Fruit fly (Drosophila melanogaster): ENCODE data around the gene CG13299.

The CG13299 gene

DNA sequence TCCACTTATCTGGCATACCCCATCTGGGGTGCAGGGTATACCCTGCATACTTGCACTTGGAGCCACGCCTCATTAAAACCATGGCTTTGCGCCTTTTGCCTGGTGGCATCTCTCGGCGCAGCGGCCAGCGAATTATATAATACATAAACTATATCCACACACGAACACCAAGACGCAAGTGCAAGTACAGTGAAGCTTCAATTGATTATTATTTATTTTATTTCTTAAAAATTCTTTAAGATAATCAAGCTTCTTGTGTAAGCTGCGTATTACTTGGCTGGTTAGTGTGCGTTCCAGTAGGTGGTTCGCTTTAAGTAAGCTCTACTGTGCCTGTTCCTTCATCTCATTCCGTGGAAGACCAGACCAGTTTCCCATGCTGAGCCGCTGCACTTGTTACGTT, 34.2 kb upstream of the CG13299 start (continued):
- TF ChIP-seq Smox (GFP tag; optimal IDR thresholded peaks at IDR 0.05) (peak; percentile 54), ss (GFP tag; optimal IDR thresholded peaks at IDR 0.05) (peak; percentile 88 to 90), CG3919 (GFP tag; optimal IDR thresholded peaks at IDR 0.05) (peak; percentile 89), vri (GFP tag; optimal IDR thresholded peaks at IDR 0.05) (peak; percentile 49), achi (GFP tag; optimal IDR thresholded peaks at IDR 0.05) (peak; percentile 83), svp (GFP tag) (peak; percentile 92), Hr38 (GFP tag; optimal IDR thresholded peaks at IDR 0.05) (no peak), Sox14 (GFP tag; optimal IDR thresholded peaks at IDR 0.05) (peak; percentile 76)

DNA sequence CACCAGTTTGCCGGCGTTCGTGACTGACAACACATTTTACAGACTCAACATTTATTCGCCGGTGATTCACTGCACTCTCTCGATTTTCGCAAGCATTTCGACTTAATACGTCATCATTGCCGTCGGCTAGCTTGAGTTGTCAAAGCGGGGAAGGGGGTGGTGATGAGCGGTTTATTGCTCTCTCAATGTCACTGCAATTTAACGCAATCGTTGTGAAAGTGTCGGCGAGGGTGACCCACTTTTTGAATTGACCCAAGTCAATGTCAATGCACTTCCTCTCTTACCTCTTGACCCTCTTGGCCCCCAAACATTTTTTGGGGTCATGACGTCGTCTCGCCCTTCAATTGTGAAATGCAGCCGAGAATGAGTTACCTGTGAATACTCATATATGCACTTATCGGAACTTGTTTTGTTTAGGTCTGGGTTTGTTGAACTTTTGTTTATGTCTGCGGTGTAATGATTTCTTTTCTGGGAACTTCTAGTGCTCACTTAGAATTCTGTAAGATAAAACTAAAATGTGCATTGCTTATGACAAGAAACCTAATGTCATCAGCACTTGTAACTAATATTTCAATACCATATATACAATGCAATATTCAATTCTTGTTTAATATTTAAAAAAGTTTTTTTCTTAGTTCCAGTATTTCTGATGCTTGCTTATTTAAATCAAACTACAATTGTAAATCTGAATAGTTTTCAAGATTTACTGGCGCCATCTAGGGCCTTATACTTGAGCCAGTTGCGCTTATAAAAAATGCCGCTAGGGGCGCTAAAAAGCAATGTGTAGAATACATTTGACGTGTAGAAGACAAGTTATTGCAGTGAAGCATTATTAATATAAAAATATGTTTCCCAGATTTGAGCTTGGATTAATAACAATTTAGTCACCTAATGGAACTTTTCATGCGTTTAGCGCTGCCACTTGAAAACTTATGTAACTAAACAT, 32.0 kb upstream of the CG13299 start:
- TF ChIP-seq CG4318 (GFP tag; optimal IDR thresholded peaks at IDR 0.05) (no peak), topi (GFP tag; optimal IDR thresholded peaks at IDR 0.05) (peak; percentile 40), Sox15 (GFP tag; optimal IDR thresholded peaks at IDR 0.05) (no peak), Smox (GFP tag; optimal IDR thresholded peaks at IDR 0.05) (peak; percentile 37), svp (GFP tag) (peak; percentile 68), CG31627 (GFP tag; optimal IDR thresholded peaks at IDR 0.05) (peak; percentile 69), CG6854 (GFP tag; optimal IDR thresholded peaks at IDR 0.05) (peak; percentile 16), Sox102F (GFP tag; optimal IDR thresholded peaks at IDR 0.05) (peak; percentile 15), dsx (GFP tag; optimal IDR thresholded peaks at IDR 0.05; ENCODE audit: poor library complexity, severe bottlenecking) (peak; percentile 21), CG8119 (GFP tag; IDR thresholded peaks at IDR 0.05) (no peak), Lpt (GFP tag; optimal IDR thresholded peaks at IDR 0.05) (no peak), CG8319 (GFP tag; optimal IDR thresholded peaks at IDR 0.05) (no peak), vri (GFP tag; optimal IDR thresholded peaks at IDR 0.05) (no peak), Hr39 (GFP tag; optimal IDR thresholded peaks at IDR 0.05) (peak; percentile 65), ss (GFP tag; optimal IDR thresholded peaks at IDR 0.05) (peak in 1 of 2 experiments; percentile 16), achi (GFP tag; optimal IDR thresholded peaks at IDR 0.05) (no peak), CG11294 (GFP tag; IDR thresholded peaks at IDR 0.05) (no peak), Hr38 (GFP tag; optimal IDR thresholded peaks at IDR 0.05) (no peak), CG16779 (tag; optimal IDR thresholded peaks at IDR 0.05) (no peak), CG32006 (GFP tag; optimal IDR thresholded peaks at IDR 0.05) (no peak), Gug (GFP tag; IDR thresholded peaks at IDR 0.05) (no peak), Blimp-1 (GFP tag; optimal IDR thresholded peaks at IDR 0.05) (peak; percentile 65), cyc (GFP tag; optimal IDR thresholded peaks at IDR 0.05) (peak; percentile 57), OdsH (GFP tag; optimal IDR thresholded peaks at IDR 0.05) (no peak), CG3032 (tag; optimal IDR thresholded peaks at IDR 0.05) (peak; percentile 4), CG8632 (GFP tag; optimal IDR thresholded peaks at IDR 0.05) (no peak), Ets96B (tag; optimal IDR thresholded peaks at IDR 0.05) (no peak), eg (GFP tag; IDR thresholded peaks at IDR 0.05) (no peak), CG1621 (tag; optimal IDR thresholded peaks at IDR 0.05) (no peak), fd85E (GFP tag; optimal IDR thresholded peaks at IDR 0.05) (no peak), CG9139 (GFP tag; optimal IDR thresholded peaks at IDR 0.05) (no peak), esn (GFP tag; optimal IDR thresholded peaks at IDR 0.05) (peak; percentile 58), CG7368 (GFP tag; optimal IDR thresholded peaks at IDR 0.05) (no peak), pdm3 (GFP tag; optimal IDR thresholded peaks at IDR 0.05) (peak; percentile 35), dac (GFP tag; optimal IDR thresholded peaks at IDR 0.05) (peak; percentile 5), salr (GFP tag; optimal IDR thresholded peaks at IDR 0.05) (no peak), CG6792 (GFP tag; optimal IDR thresholded peaks at IDR 0.05) (no peak), CG3919 (GFP tag; optimal IDR thresholded peaks at IDR 0.05) (peak; percentile 30), CG10631 (GFP tag; optimal IDR thresholded peaks at IDR 0.05) (no peak), lz (GFP tag; optimal IDR thresholded peaks at IDR 0.05) (peak; percentile 61), CG11902 (GFP tag; optimal IDR thresholded peaks at IDR 0.05) (no peak), acj6 (GFP tag; optimal IDR thresholded peaks at IDR 0.05) (peak; percentile 5), Hr4 (GFP tag; optimal IDR thresholded peaks at IDR 0.05) (no peak), CG6276 (GFP tag; optimal IDR thresholded peaks at IDR 0.05) (no peak), fd59A (GFP tag; optimal IDR thresholded peaks at IDR 0.05) (no peak), CG10669 (GFP tag; optimal IDR thresholded peaks at IDR 0.05) (no peak)

All from whole organism, prepupa.